Fruit fly (Drosophila melanogaster): ENCODE measurements around the gene Cyt-c-p.

DNA sequence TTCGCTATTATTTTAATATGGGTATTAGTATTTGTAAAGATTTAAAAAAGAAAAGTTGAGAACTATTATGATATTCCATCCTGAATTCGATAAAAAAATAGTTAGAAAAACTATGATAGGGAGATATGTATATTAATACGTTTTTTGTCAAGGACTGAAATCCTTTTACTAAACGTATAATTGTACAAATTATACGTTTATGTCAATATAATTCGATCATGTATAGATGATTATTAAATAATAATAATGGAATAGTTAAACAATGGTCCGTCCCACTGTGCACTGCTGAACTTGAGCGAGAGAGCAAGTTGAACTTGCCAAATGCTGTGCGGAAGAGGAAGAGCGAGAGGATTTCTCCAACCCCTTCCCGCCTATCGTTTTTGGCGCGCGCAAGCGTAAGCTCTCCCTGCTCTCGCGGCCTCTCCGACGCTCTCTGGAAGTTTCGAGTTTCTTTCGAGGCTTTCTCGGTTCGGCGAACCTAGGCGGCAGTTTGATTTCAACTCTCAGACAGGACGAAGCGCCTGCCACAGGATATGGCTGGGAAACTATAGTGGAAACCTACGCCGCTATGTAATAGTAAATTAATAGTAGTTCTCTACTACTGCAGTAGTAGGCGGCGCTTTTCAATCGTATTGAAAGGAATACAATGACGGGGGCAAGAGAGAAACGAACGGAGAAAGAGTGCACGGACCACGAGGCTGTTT, 34.7 kb upstream of the Cyt-c-p start:
- no peak for TF ChIP-seq CG5204 (GFP tag; optimal IDR thresholded peaks at IDR 0.05)
- no peak for TF ChIP-seq CG12768 (GFP tag; optimal IDR thresholded peaks at IDR 0.05)
- TF ChIP-seq Hr96 (GFP tag; optimal IDR thresholded peaks at IDR 0.05), result no peak
- TF ChIP-seq Clk (GFP tag; optimal IDR thresholded peaks at IDR 0.05), result no peak
- TF ChIP-seq kay (GFP tag; ENCODE audit: borderline replicate concordance), result peak; percentile 28
- no peak for TF ChIP-seq toe (GFP tag; optimal IDR thresholded peaks at IDR 0.05)
- peak; percentile 40 for TF ChIP-seq CG7101 (tag; optimal IDR thresholded peaks at IDR 0.05)
- peak; percentile 39 for TF ChIP-seq CG14711 (tag; optimal IDR thresholded peaks at IDR 0.05)
- no peak for TF ChIP-seq Crg-1 (GFP tag; optimal IDR thresholded peaks at IDR 0.05)
- no peak for TF ChIP-seq Mnt (GFP tag; optimal IDR thresholded peaks at IDR 0.05)
- peak; percentile 2 for TF ChIP-seq tj (GFP tag; optimal IDR thresholded peaks at IDR 0.05)
- TF ChIP-seq cic (GFP tag; optimal IDR thresholded peaks at IDR 0.05), result peak; percentile 25

All from whole organism, adult.